Fruit fly (Drosophila melanogaster): ENCODE data around the gene HP1D3csd.

Gene HP1D3csd

DNA sequence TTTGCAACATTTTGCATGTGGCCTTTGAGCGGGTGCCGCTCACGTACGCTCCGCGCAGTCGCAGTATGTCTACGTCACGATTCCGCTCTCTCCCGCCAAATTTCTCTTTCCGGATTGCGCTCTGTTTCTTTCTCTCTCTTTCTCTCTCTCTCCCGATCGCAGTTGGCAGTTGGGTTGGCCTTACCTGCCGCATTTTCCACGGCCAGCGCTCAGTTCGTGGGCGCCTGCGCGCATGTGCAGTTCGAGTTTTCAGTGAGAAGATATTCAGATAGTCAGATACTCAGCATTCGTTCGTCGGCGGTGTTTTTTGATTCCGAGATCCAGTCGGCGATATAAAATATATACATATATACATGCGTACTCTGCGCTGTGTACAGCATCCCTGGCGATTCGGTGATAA is 30.4 kb downstream of the HP1D3csd start, which contains the start of gene CG7884 (continued):
- TF ChIP-seq CG2129 (GFP tag; IDR thresholded peaks at IDR 0.05; ENCODE audit: partially characterized antibody) = no peak
- TF ChIP-seq CG32532 (GFP tag; IDR thresholded peaks at IDR 0.05) = no peak
- no peak for TF ChIP-seq ranshi (GFP tag; IDR thresholded peaks at IDR 0.05)
- peak; percentile 7 for TF ChIP-seq CG17829 (tag; optimal IDR thresholded peaks at IDR 0.05)
- no peak for TF ChIP-seq pan (optimal IDR thresholded peaks at IDR 0.05)
- TF ChIP-seq pan (GFP tag; optimal IDR thresholded peaks at IDR 0.05 in 1 of 2, IDR thresholded peaks at IDR 0.05 in 1 of 2) = no peak
- no peak for TF ChIP-seq Hmr (GFP tag; optimal IDR thresholded peaks at IDR 0.05)
- no peak for TF ChIP-seq Atf6 (GFP tag; IDR thresholded peaks at IDR 0.05)
- no peak for TF ChIP-seq CG9817 (tag; optimal IDR thresholded peaks at IDR 0.05)
- TF ChIP-seq oc (tag; optimal IDR thresholded peaks at IDR 0.05) = no peak
- no peak for TF ChIP-seq Ets97D (GFP tag; optimal IDR thresholded peaks at IDR 0.05)
- no peak for TF ChIP-seq CG8281 (tag; optimal IDR thresholded peaks at IDR 0.05)
- no peak for TF ChIP-seq MBD-R2 (GFP tag; IDR thresholded peaks at IDR 0.05)
- no peak for TF ChIP-seq CG34224 (GFP tag; IDR thresholded peaks at IDR 0.05; ENCODE audit: partially characterized antibody)
- peak in 1 of 2 experiments; percentile 1 for TF ChIP-seq Eip74EF (GFP tag; optimal IDR thresholded peaks at IDR 0.05)
- TF ChIP-seq CG32767 (GFP tag; IDR thresholded peaks at IDR 0.05) = no peak
- no peak for TF ChIP-seq Opbp (GFP tag; IDR thresholded peaks at IDR 0.05; ENCODE audit: partially characterized antibody)
- no peak for TF ChIP-seq Hmx (GFP tag; optimal IDR thresholded peaks at IDR 0.05)
- TF ChIP-seq CG13287 (GFP tag; IDR thresholded peaks at IDR 0.05; ENCODE audit: partially characterized antibody) = no peak
- TF ChIP-seq CG13775 (GFP tag; optimal IDR thresholded peaks at IDR 0.05) = no peak
- no peak for TF ChIP-seq CG8290 (GFP tag; optimal IDR thresholded peaks at IDR 0.05)
- no peak for TF ChIP-seq CG8290 (tag; optimal IDR thresholded peaks at IDR 0.05)
- no peak for TF ChIP-seq CG9876 (GFP tag; optimal IDR thresholded peaks at IDR 0.05)
- no peak for TF ChIP-seq danr (GFP tag; IDR thresholded peaks at IDR 0.05)
- peak; percentile 27 for TF ChIP-seq HLHmδ (GFP tag; optimal IDR thresholded peaks at IDR 0.05)
- no peak for TF ChIP-seq caup (GFP tag; optimal IDR thresholded peaks at IDR 0.05; ENCODE audit: severe bottlenecking)
- TF ChIP-seq CG17186 (GFP tag; optimal IDR thresholded peaks at IDR 0.05) = no peak
- TF ChIP-seq jigr1 (GFP tag; IDR thresholded peaks at IDR 0.05) = no peak
- TF ChIP-seq CG1024 (GFP tag; IDR thresholded peaks at IDR 0.05) = no peak
- TF ChIP-seq E2f1 (GFP tag; IDR thresholded peaks at IDR 0.05) = peak; percentile 40; the same call in 1 of the 2 replicates
- no peak for TF ChIP-seq CG30403 (GFP tag; optimal IDR thresholded peaks at IDR 0.05)
- TF ChIP-seq Jarid2 (GFP tag; optimal IDR thresholded peaks at IDR 0.05) = peak; percentile 64
- TF ChIP-seq dimm (GFP tag; IDR thresholded peaks at IDR 0.05) = no peak
- TF ChIP-seq exex (tag; optimal IDR thresholded peaks at IDR 0.05) = no peak
- TF ChIP-seq stwl (tag; optimal IDR thresholded peaks at IDR 0.05) = no peak
- TF ChIP-seq Spps (tag; optimal IDR thresholded peaks at IDR 0.05) = no peak
- TF ChIP-seq CTCF (GFP tag; optimal IDR thresholded peaks at IDR 0.05) = no peak
- TF ChIP-seq lmd (GFP tag; IDR thresholded peaks at IDR 0.05) = no peak
- no peak for TF ChIP-seq mirr (GFP tag; optimal IDR thresholded peaks at IDR 0.05)
- no peak for TF ChIP-seq H2.0 (GFP tag; IDR thresholded peaks at IDR 0.05)
- TF ChIP-seq CG14860 (GFP tag; IDR thresholded peaks at IDR 0.05; ENCODE audit: partially characterized antibody) = 0 out of 3 replicates have a peak, but pooled peaks have one; percentile 11
- no peak for TF ChIP-seq D19A (tag; optimal IDR thresholded peaks at IDR 0.05)
- TF ChIP-seq CG11085 (GFP tag; IDR thresholded peaks at IDR 0.05) = no peak
- peak; percentile 7 for TF ChIP-seq Deaf1 (tag; optimal IDR thresholded peaks at IDR 0.05)
- peak; percentile 24 for TF ChIP-seq nom (GFP tag; optimal IDR thresholded peaks at IDR 0.05)
- no peak for TF ChIP-seq tll (GFP tag; optimal IDR thresholded peaks at IDR 0.05)
- TF ChIP-seq zfh1 (GFP tag; IDR thresholded peaks at IDR 0.05) = 0 out of 3 replicates have a peak, but pooled peaks have one; percentile 38
- no peak for TF ChIP-seq CG4730 (GFP tag; IDR thresholded peaks at IDR 0.05)
- TF ChIP-seq Trl (optimal IDR thresholded peaks at IDR 0.05) = peak; percentile 29 to 91
- TF ChIP-seq Trl (GFP tag; optimal IDR thresholded peaks at IDR 0.05) = no peak
- TF ChIP-seq Kr (GFP tag; optimal IDR thresholded peaks at IDR 0.05) = no peak
- TF ChIP-seq CG14667 (GFP tag; IDR thresholded peaks at IDR 0.05) = no peak
